Worm (Caenorhabditis elegans): ENCODE results near the gene eppl-1.
A peak's percentile ranks its signal among the peaks of the same experiment; 100 is the strongest.

The eppl-1 gene

ce11 chrIV:8498773-8499360 is 47.3 kb upstream of the eppl-1 start, which contains the start of the genes acdh-13 and mesp-1 (continued):
- no peak for TF ChIP-seq egrh-3 (GFP tag; IDR thresholded peaks at IDR 0.05)
- TF ChIP-seq mel-28 (tag; optimal IDR thresholded peaks at IDR 0.05; ENCODE audit: borderline replicate concordance): no peak
- TF ChIP-seq ceh-40 (GFP tag; IDR thresholded peaks at IDR 0.05): 0 out of 2 replicates have a peak, but pooled peaks have one; percentile 44
- TF ChIP-seq madf-10 (tag; optimal IDR thresholded peaks at IDR 0.05): no peak
- TF ChIP-seq snpc-4 (GFP tag; optimal IDR thresholded peaks at IDR 0.05): peak; percentile 42
- TF ChIP-seq snpc-4 (tag; optimal IDR thresholded peaks at IDR 0.05): peak; percentile 9 to 48 (median 26)
- TF ChIP-seq dox-1 (GFP tag; IDR thresholded peaks at IDR 0.05): peak; percentile 92
- TF ChIP-seq xnd-1 (tag; optimal IDR thresholded peaks at IDR 0.05): peak; percentile 91
- TF ChIP-seq attf-3 (GFP tag; conservative IDR thresholded peaks at IDR 0.05): 0 out of 2 replicates have a peak, but pooled peaks have one; percentile 38
- no peak for TF ChIP-seq egl-18 (GFP tag; IDR thresholded peaks at IDR 0.05)
- no peak for TF ChIP-seq lag-1 (GFP tag; IDR thresholded peaks at IDR 0.05)
- TF ChIP-seq nfyb-1 (GFP tag; IDR thresholded peaks at IDR 0.05): peak; percentile 56; the same call in 1 of the 2 replicates
- TF ChIP-seq bed-2 (GFP tag; IDR thresholded peaks at IDR 0.05): peak; percentile 71; the same call in 1 of the 2 replicates
- no peak for TF ChIP-seq egl-44 (GFP tag; IDR thresholded peaks at IDR 0.05)
- TF ChIP-seq ceh-100 (GFP tag; IDR thresholded peaks at IDR 0.05): peak; percentile 43; the same call in 1 of the 2 replicates
- no peak for TF ChIP-seq zfh-2 (GFP tag; conservative IDR thresholded peaks at IDR 0.05)
- no peak for TF ChIP-seq ets-4 (GFP tag; optimal IDR thresholded peaks at IDR 0.05)
- TF ChIP-seq rpc-1 (optimal IDR thresholded peaks at IDR 0.05): no peak
- no peak for TF ChIP-seq rpc-1 (tag; optimal IDR thresholded peaks at IDR 0.05)
- TF ChIP-seq ceh-27 (GFP tag; optimal IDR thresholded peaks at IDR 0.05): peak; percentile 21
- peak; percentile 57; the same call in 1 of the 2 replicates for TF ChIP-seq lir-1 (GFP tag; conservative IDR thresholded peaks at IDR 0.05)
- peak; percentile 86 for TF ChIP-seq hsf-1 (GFP tag; IDR thresholded peaks at IDR 0.05)
- TF ChIP-seq ceh-79 (tag; optimal IDR thresholded peaks at IDR 0.05): no peak
- TF ChIP-seq D2030.7 (GFP tag; IDR thresholded peaks at IDR 0.05): peak; percentile 95
- TF ChIP-seq atf-7 (tag; optimal IDR thresholded peaks at IDR 0.05): no peak
- TF ChIP-seq ztf-3 (GFP tag; optimal IDR thresholded peaks at IDR 0.05): no peak
- TF ChIP-seq ztf-25 (GFP tag; IDR thresholded peaks at IDR 0.05): 0 out of 2 replicates have a peak, but pooled peaks have one; percentile 44
- TF ChIP-seq nhr-80 (tag; optimal IDR thresholded peaks at IDR 0.05): no peak
- TF ChIP-seq Y53F4B.3 (GFP tag; IDR thresholded peaks at IDR 0.05): no peak
- no peak for TF ChIP-seq chd-7 (tag; optimal IDR thresholded peaks at IDR 0.05)
- no peak for TF ChIP-seq let-526 (GFP tag; IDR thresholded peaks at IDR 0.05)
- TF ChIP-seq snpc-1.3 (tag; optimal IDR thresholded peaks at IDR 0.05; ENCODE audit: insufficient read depth): peak; percentile 81
- TF ChIP-seq tlf-1 (GFP tag; optimal IDR thresholded peaks at IDR 0.05): peak; percentile 86
- no peak for TF ChIP-seq T26A5.8 (tag; optimal IDR thresholded peaks at IDR 0.05)
- TF ChIP-seq nfya-1 (tag; optimal IDR thresholded peaks at IDR 0.05; ENCODE audit: borderline replicate concordance, insufficient read depth): no peak
- TF ChIP-seq cebp-2 (GFP tag; IDR thresholded peaks at IDR 0.05): no peak
- TF ChIP-seq nhr-179 (tag; optimal IDR thresholded peaks at IDR 0.05): no peak

DNA sequence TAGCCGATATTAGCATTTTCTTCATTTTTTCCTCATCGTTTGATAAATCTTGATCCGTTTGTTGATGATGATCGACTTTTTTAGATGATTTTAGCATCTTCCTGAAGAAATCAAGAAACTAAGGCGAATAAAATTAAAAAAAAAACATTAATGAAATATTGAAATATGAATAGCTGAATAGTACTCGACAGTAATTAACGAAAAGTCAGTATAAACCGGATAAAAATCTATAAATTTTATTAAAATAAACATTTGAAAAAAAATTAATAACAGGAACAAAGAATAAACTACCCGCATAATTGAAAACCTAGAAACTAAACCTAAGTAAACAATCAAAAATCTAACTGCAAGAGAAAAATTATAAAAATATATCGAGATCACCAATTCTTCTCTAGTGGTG is 44.7 kb upstream of the eppl-1 start, which contains the start of gene C28C12.12:
C28C12.12 (minus strand) TSS at position 101 of the 400 bp plus-strand sequence.
- TF ChIP-seq B0035.1 (tag; optimal IDR thresholded peaks at IDR 0.05) (no peak), bed-1 (GFP tag; IDR thresholded peaks at IDR 0.05) (no peak), madf-3 (GFP tag; IDR thresholded peaks at IDR 0.05) (no peak), let-607 (tag; optimal IDR thresholded peaks at IDR 0.05) (no peak), attf-3 (GFP tag; conservative IDR thresholded peaks at IDR 0.05) (no peak), Y79H2A.3 (GFP tag; conservative IDR thresholded peaks at IDR 0.05) (no peak), Y56A3A.18 (GFP tag; IDR thresholded peaks at IDR 0.05) (no peak), xnd-1 (tag; optimal IDR thresholded peaks at IDR 0.05) (no peak), bed-2 (GFP tag; IDR thresholded peaks at IDR 0.05) (no peak), Y67H2A.10 (GFP tag; conservative IDR thresholded peaks at IDR 0.05) (no peak), hlh-26 (GFP tag; conservative IDR thresholded peaks at IDR 0.05) (no peak), zim-3 (tag; optimal IDR thresholded peaks at IDR 0.05) (no peak), snpc-3.4 (tag; optimal IDR thresholded peaks at IDR 0.05) (no peak), dpff-1 (tag; optimal IDR thresholded peaks at IDR 0.05) (no peak), die-1 (tag; optimal IDR thresholded peaks at IDR 0.05) (no peak)

Data from whole organism, young adult.